Fruit fly (Drosophila melanogaster) whole organism, embryonic: ENCODE measurements around the gene CG6931.

Experiments used
- Abd-B ChIP-seq: fragments of 200-800 bp; sonication (Bioruptor generic); optimal IDR thresholded peaks from 2 replicates; lab custom pipeline; 2018; ENCODE audit warnings: missing biosample characterization, mild to moderate bottlenecking, missing genetic modification characterization, moderate library complexity
- CG10321 ChIP-seq: fragments of 200-800 bp; sonication (Bioruptor generic); IDR thresholded peaks from 2 replicates; pipeline ENCODE4 v1.3.6; 2022; ENCODE audit warnings: missing biosample characterization, missing genetic modification characterization
- CG11093 ChIP-seq: fragments of 200-800 bp; sonication (Bioruptor generic); IDR thresholded peaks from 3 replicates; pipeline ENCODE4 v1.3.6; 2022; ENCODE audit warnings: missing biosample characterization, missing genetic modification characterization
- CG12071 ChIP-seq: fragments of 200-800 bp; sonication (Bioruptor generic); optimal IDR thresholded peaks from 3 replicates; lab custom pipeline; 2018; ENCODE audit warnings: missing biosample characterization, mild to moderate bottlenecking, missing genetic modification characterization
- CG1233 ChIP-seq: fragments of 200-800 bp; sonication (Bioruptor generic); optimal IDR thresholded peaks from 4 replicates; lab custom pipeline; 2018; ENCODE audit warnings: missing biosample characterization, mild to moderate bottlenecking, missing genetic modification characterization
- CG1529 ChIP-seq: fragments of 200-800 bp; sonication (Bioruptor generic); optimal IDR thresholded peaks from 3 replicates; lab custom pipeline; 2018; ENCODE audit warnings: missing biosample characterization, missing genetic modification characterization
- CG18011 ChIP-seq: fragments of 200-800 bp; sonication (Bioruptor generic); optimal IDR thresholded peaks from 2 replicates; lab custom pipeline; 2017; ENCODE audit warnings: missing biosample characterization, missing genetic modification characterization, mild to moderate bottlenecking, moderate library complexity, missing genotype
- CG18619 ChIP-seq: fragments of 200-800 bp; sonication (Bioruptor generic); optimal IDR thresholded peaks from 3 replicates; lab custom pipeline; 2017; ENCODE audit warnings: missing biosample characterization, mild to moderate bottlenecking, missing genetic modification characterization
- CG2116 ChIP-seq: fragments of 200-800 bp; sonication (Bioruptor generic); optimal IDR thresholded peaks from 3 replicates; lab custom pipeline; 2018; ENCODE audit warnings: missing biosample characterization, mild to moderate bottlenecking, missing genetic modification characterization
- CG2129 ChIP-seq: fragments of 200-800 bp; sonication (Bioruptor generic); IDR thresholded peaks from 2 replicates; pipeline ENCODE4 v1.3.6; 2022; ENCODE audit warnings: missing biosample characterization, missing genetic modification characterization; ENCODE audit not compliant: partially characterized antibody
- CG30403 ChIP-seq: fragments of 200-800 bp; sonication (Bioruptor generic); optimal IDR thresholded peaks from 3 replicates; lab custom pipeline; 2016; ENCODE audit warnings: missing biosample characterization, missing genetic modification characterization
- CG32532 ChIP-seq: fragments of 200-800 bp; sonication (Bioruptor generic); IDR thresholded peaks from 2 replicates; pipeline ENCODE4 v1.3.6; 2022; ENCODE audit warnings: missing biosample characterization, missing genetic modification characterization
- CG4854 ChIP-seq: fragments of 200-800 bp; sonication (Bioruptor generic); optimal IDR thresholded peaks from 2 replicates; lab custom pipeline; 2016; ENCODE audit warnings: missing biosample characterization, missing genetic modification characterization, inconsistent platforms
- CG7556 ChIP-seq: fragments of 200-800 bp; sonication (Bioruptor generic); optimal IDR thresholded peaks from 2 replicates; lab custom pipeline; 2017; ENCODE audit warnings: missing biosample characterization, mild to moderate bottlenecking, missing genetic modification characterization
- CG8478 ChIP-seq: fragments of >200 bp; optimal IDR thresholded peaks from 2 replicates; lab custom pipeline; 2018
- CG8765 ChIP-seq: fragments of 200-800 bp; sonication (Bioruptor generic); IDR thresholded peaks from 2 replicates; pipeline ENCODE4 v1.3.6; 2022; ENCODE audit warnings: missing biosample characterization, missing genetic modification characterization
- D19B ChIP-seq: fragments of 200-800 bp; sonication (Bioruptor generic); optimal IDR thresholded peaks from 2 replicates; lab custom pipeline; 2017; ENCODE audit warnings: missing biosample characterization, mild to moderate bottlenecking, missing genetic modification characterization
- Dip2 ChIP-seq: fragments of 200-800 bp; sonication (Bioruptor generic); IDR thresholded peaks from 2 replicates; pipeline ENCODE4 v1.3.6; 2022; ENCODE audit warnings: missing biosample characterization, missing genetic modification characterization
- Doc2 ChIP-seq: fragments of 200-800 bp; sonication (Bioruptor generic); IDR thresholded peaks from 2 replicates; pipeline ENCODE4 v1.3.6; 2022; ENCODE audit warnings: missing biosample characterization, missing genetic modification characterization
- Fer3 ChIP-seq: fragments of 200-800 bp; sonication (Bioruptor generic); optimal IDR thresholded peaks from 2 replicates; lab custom pipeline; 2018; ENCODE audit warnings: missing biosample characterization, mild to moderate bottlenecking, missing genetic modification characterization, moderate library complexity
- HmgZ ChIP-seq: fragments of 200-800 bp; sonication (Bioruptor generic); optimal IDR thresholded peaks from 2 replicates; lab custom pipeline; 2018; ENCODE audit warnings: missing biosample characterization, mild to moderate bottlenecking, missing genetic modification characterization
- Mad ChIP-seq: fragments of 200-800 bp; sonication (Bioruptor generic); optimal IDR thresholded peaks from 2 replicates; lab custom pipeline; 2016; ENCODE audit warnings: missing biosample characterization, missing genetic modification characterization
- NfI ChIP-seq: fragments of 200-800 bp; sonication (Bioruptor generic); optimal IDR thresholded peaks from 3 replicates; lab custom pipeline; 2018; ENCODE audit warnings: missing biosample characterization, mild to moderate bottlenecking, missing genetic modification characterization, moderate library complexity
- Rfx ChIP-seq: fragments of 200-800 bp; sonication (Bioruptor generic); IDR thresholded peaks from 2 replicates; pipeline ENCODE4 v1.3.6; 2022; ENCODE audit warnings: missing biosample characterization, missing genetic modification characterization
- Spps ChIP-seq: fragments of 200-800 bp; sonication (Bioruptor generic); optimal IDR thresholded peaks from 2 replicates; lab custom pipeline; 2018; ENCODE audit warnings: missing biosample characterization, mild to moderate bottlenecking, missing genetic modification characterization
- TFAM ChIP-seq: fragments of 200-800 bp; sonication (Bioruptor generic); optimal IDR thresholded peaks from 2 replicates; lab custom pipeline; 2017; ENCODE audit warnings: missing biosample characterization, missing genetic modification characterization, inconsistent platforms
- YL-1 ChIP-seq: fragments of 200-800 bp; sonication (Bioruptor generic); optimal IDR thresholded peaks from 3 replicates; lab custom pipeline; 2017; ENCODE audit warnings: missing biosample characterization, mild to moderate bottlenecking, missing genetic modification characterization
- ash1 ChIP-seq: fragments of 200-800 bp; sonication (Bioruptor generic); optimal IDR thresholded peaks from 2 replicates; lab custom pipeline; 2018; ENCODE audit warnings: missing biosample characterization, mild to moderate bottlenecking, missing genetic modification characterization
- cas ChIP-seq: fragments of 200-800 bp; sonication (Bioruptor generic); IDR thresholded peaks from 2 replicates; pipeline ENCODE4 v1.3.6; 2022; ENCODE audit warnings: missing biosample characterization, missing genetic modification characterization
- cg ChIP-seq: fragments of 200-800 bp; sonication (Bioruptor generic); optimal IDR thresholded peaks from 3 replicates; lab custom pipeline; 2019; ENCODE audit warnings: missing biosample characterization, mild to moderate bottlenecking, missing genetic modification characterization, moderate library complexity
- chn ChIP-seq: fragments of 200-800 bp; sonication (Bioruptor generic); optimal IDR thresholded peaks from 2 replicates; lab custom pipeline; 2016; ENCODE audit warnings: missing biosample characterization, missing genetic modification characterization
- crc ChIP-seq: fragments of 200-800 bp; sonication (Bioruptor generic); optimal IDR thresholded peaks from 2 replicates; lab custom pipeline; 2016; ENCODE audit warnings: missing biosample characterization, missing genetic modification characterization
- disco-r ChIP-seq: fragments of 200-800 bp; sonication (Bioruptor generic); optimal IDR thresholded peaks from 2 replicates; lab custom pipeline; 2016; ENCODE audit warnings: missing biosample characterization, missing genetic modification characterization
- emc ChIP-seq: fragments of 200-800 bp; sonication (Bioruptor generic); optimal IDR thresholded peaks from 2 replicates; lab custom pipeline; 2016; ENCODE audit warnings: missing biosample characterization, missing genetic modification characterization
- exex ChIP-seq: fragments of 200-800 bp; sonication (Bioruptor generic); optimal IDR thresholded peaks from 4 replicates; lab custom pipeline; 2018; ENCODE audit warnings: missing biosample characterization, mild to moderate bottlenecking, missing genetic modification characterization, moderate library complexity
- fu2 ChIP-seq: fragments of 200-800 bp; sonication (Bioruptor generic); optimal IDR thresholded peaks from 2 replicates; lab custom pipeline; 2016; ENCODE audit warnings: missing biosample characterization, missing genetic modification characterization
- gce ChIP-seq: fragments of 200-800 bp; sonication (Bioruptor generic); IDR thresholded peaks from 3 replicates; pipeline ENCODE4 v1.3.6; 2022; ENCODE audit warnings: missing biosample characterization, missing genetic modification characterization
- gcm2 ChIP-seq: fragments of 200-800 bp; sonication (Bioruptor generic); optimal IDR thresholded peaks from 2 replicates; lab custom pipeline; 2016; ENCODE audit warnings: missing biosample characterization, missing genetic modification characterization
- gfzf ChIP-seq: fragments of 200-800 bp; sonication (Bioruptor generic); optimal IDR thresholded peaks from 2 replicates; lab custom pipeline; 2016; ENCODE audit warnings: missing biosample characterization, mild to moderate bottlenecking, missing genetic modification characterization, moderate library complexity
- gsb-n ChIP-seq: fragments of 200-800 bp; sonication (Bioruptor generic); optimal IDR thresholded peaks from 3 replicates; lab custom pipeline; 2018; ENCODE audit warnings: missing biosample characterization, mild to moderate bottlenecking, missing genetic modification characterization
- gt ChIP-seq: fragments of 200-800 bp; sonication (Bioruptor generic); IDR thresholded peaks from 2 replicates; pipeline ENCODE4 v1.3.6; 2022; ENCODE audit warnings: missing biosample characterization, missing genetic modification characterization
- h ChIP-seq: fragments of >200 bp; optimal IDR thresholded peaks from 2 replicates; lab custom pipeline; 2017
- maf-S ChIP-seq: fragments of 200-800 bp; sonication (Bioruptor generic); optimal IDR thresholded peaks from 2 replicates; lab custom pipeline; 2016; ENCODE audit warnings: missing biosample characterization, missing genetic modification characterization
- org-1 ChIP-seq: fragments of 200-800 bp; sonication (Bioruptor generic); optimal IDR thresholded peaks from 2 replicates; lab custom pipeline; 2017; ENCODE audit warnings: missing biosample characterization, missing genetic modification characterization
- otp ChIP-seq: fragments of 200-800 bp; sonication (Bioruptor generic); IDR thresholded peaks from 3 replicates; pipeline ENCODE4, ENCODE4 v1.3.6; 2022; ENCODE audit warnings: missing biosample characterization, missing genetic modification characterization
- rib ChIP-seq: fragments of 200-800 bp; sonication (Bioruptor generic); IDR thresholded peaks from 2 replicates; pipeline ENCODE4 v1.3.6; 2022; ENCODE audit warnings: missing biosample characterization, missing genetic modification characterization
- sd ChIP-seq: fragments of 200-800 bp; sonication (Bioruptor generic); optimal IDR thresholded peaks from 3 replicates; lab custom pipeline; 2018; ENCODE audit warnings: missing biosample characterization, mild to moderate bottlenecking, missing genetic modification characterization, moderate library complexity
- sim ChIP-seq: fragments of 200-800 bp; sonication (Bioruptor generic); IDR thresholded peaks from 2 replicates; pipeline ENCODE4 v1.3.6; 2022; ENCODE audit warnings: missing biosample characterization, missing genetic modification characterization
- tap ChIP-seq: fragments of 200-800 bp; optimal IDR thresholded peaks from 3 replicates; lab custom pipeline; 2019; ENCODE audit warnings: missing biosample characterization, mild to moderate bottlenecking, missing genetic modification characterization, moderate library complexity
- unpg ChIP-seq: fragments of 200-800 bp; sonication (Bioruptor generic); optimal IDR thresholded peaks from 3 replicates; lab custom pipeline; 2018; ENCODE audit warnings: missing biosample characterization, mild to moderate bottlenecking, missing genetic modification characterization, moderate library complexity

The CG6931 gene

dm6 chr3L:12002321-12003248 is 12.0 kb downstream of the CG6931 start, which contains the start of the genes Pop2 and CG6928 (continued):
- TF ChIP-seq CG1529 (GFP tag; lab: Kevin White, UChicago), result no peak
- TF ChIP-seq CG18011 (GFP tag; lab: Kevin White, UChicago), result peak; percentile 53
- peak; percentile 48; the same call in 1 of the 2 replicates for TF ChIP-seq CG8765 (GFP tag; lab: Robert Waterston, UW)
- no peak for TF ChIP-seq CG12071 (GFP tag; lab: Kevin White, UChicago)
- TF ChIP-seq YL-1 (GFP tag; lab: Kevin White, UChicago), result peak; percentile 82
- TF ChIP-seq TFAM (GFP tag; lab: Kevin White, UChicago), result no peak
- TF ChIP-seq gsb-n, result peak; percentile 1
- no peak for TF ChIP-seq Doc2 (GFP tag; lab: Robert Waterston, UW)
- no peak for TF ChIP-seq CG10321 (GFP tag; lab: Robert Waterston, UW)
- TF ChIP-seq CG2116 (GFP tag; lab: Kevin White, UChicago), result peak; percentile 85
- peak; percentile 82 for TF ChIP-seq Mad
- TF ChIP-seq rib (GFP tag; lab: Robert Waterston, UW), result no peak
- TF ChIP-seq Dip2 (GFP tag; lab: Robert Waterston, UW), result no peak
- TF ChIP-seq CG2129 (GFP tag; lab: Robert Waterston, UW), result peak; percentile 58
- peak; percentile 72 for TF ChIP-seq emc (GFP tag; lab: Kevin White, UChicago)
- peak; percentile 61 for TF ChIP-seq NfI (GFP tag; lab: Kevin White, UChicago)
- TF ChIP-seq Abd-B (GFP tag; lab: Kevin White, UChicago), result peak; percentile 72
- TF ChIP-seq fu2, result peak; percentile 83
- peak; percentile 80 for TF ChIP-seq HmgZ (tag; lab: Kevin White, UChicago)
- TF ChIP-seq crc, result peak; percentile 70
- no peak for TF ChIP-seq org-1 (GFP tag; lab: Kevin White, UChicago)
- TF ChIP-seq Fer3 (tag; lab: Kevin White, UChicago), result peak; percentile 22
- no peak for TF ChIP-seq sd (tag; lab: Kevin White, UChicago)
- TF ChIP-seq CG4854 (GFP tag; lab: Kevin White, UChicago), result peak; percentile 74
- TF ChIP-seq CG11093 (GFP tag; lab: Robert Waterston, UW), result peak; percentile 48; the same call in 2 of the 3 replicates
- TF ChIP-seq CG30403, result peak; percentile 86
- TF ChIP-seq gcm2 (GFP tag; lab: Kevin White, UChicago), result peak; percentile 2
- TF ChIP-seq cas (GFP tag; lab: Robert Waterston, UW), result peak; percentile 32; the same call in 1 of the 2 replicates
- peak; percentile 87 for TF ChIP-seq chn (GFP tag; lab: Kevin White, UChicago)
- TF ChIP-seq otp (GFP tag; lab: Robert Waterston, UW), result no peak; the same call in 2 of the 3 replicates
- TF ChIP-seq tap (tag; lab: Kevin White, UChicago), result no peak
- peak; percentile 72 for TF ChIP-seq disco-r (GFP tag; lab: Kevin White, UChicago)
- no peak for TF ChIP-seq sim (GFP tag; lab: Robert Waterston, UW)
- no peak for TF ChIP-seq ash1 (GFP tag; lab: Kevin White, UChicago)
- TF ChIP-seq D19B (GFP tag; lab: Kevin White, UChicago), result peak; percentile 19
- TF ChIP-seq gt (GFP tag; lab: Robert Waterston, UW), result no peak
- peak; percentile 0 for TF ChIP-seq Spps (tag; lab: Kevin White, UChicago)
- peak; percentile 82 for TF ChIP-seq Rfx
- TF ChIP-seq gce (GFP tag; lab: Robert Waterston, UW), result 0 out of 3 replicates have a peak, but pooled peaks have one; percentile 5
- TF ChIP-seq unpg, result peak; percentile 58
- TF ChIP-seq CG7556 (GFP tag; lab: Kevin White, UChicago), result peak; percentile 52
- peak; percentile 75 for TF ChIP-seq CG32532 (GFP tag; lab: Robert Waterston, UW)
- peak; percentile 83 for TF ChIP-seq CG8478 (lab: Kevin White, UChicago)
- peak; percentile 50 for TF ChIP-seq CG1233 (GFP tag; lab: Kevin White, UChicago)
- peak; percentile 88 for TF ChIP-seq cg
- no peak for TF ChIP-seq exex (tag; lab: Kevin White, UChicago)
- TF ChIP-seq gfzf (GFP tag; lab: Kevin White, UChicago), result peak; percentile 45
- TF ChIP-seq h (lab: Kevin White, UChicago), result no peak
- peak; percentile 29 for TF ChIP-seq CG18619
- peak; percentile 82 for TF ChIP-seq maf-S (GFP tag; lab: Kevin White, UChicago)
